Worm (Caenorhabditis elegans) whole organism, young adult: ENCODE measurements around the gene appg-1.

Source experiments
- C17E4.6 ChIP-seq: fragments of 200-800 bp; sonication (Bioruptor generic); IDR thresholded peaks from 2 replicates; pipeline ENCODE4 v1.3.6; 2022; ENCODE audit warnings: missing genetic modification reagents, missing genetic modification characterization, missing compliant biosample characterization
- D2030.7 ChIP-seq: fragments of 200-800 bp; sonication (Bioruptor generic); IDR thresholded peaks from 2 replicates; pipeline ENCODE4 v1.3.6; 2022; ENCODE audit warnings: missing genetic modification reagents, missing genetic modification characterization, missing compliant biosample characterization
- F22D6.2 ChIP-seq: sonication (generic microtip); optimal IDR thresholded peaks from 2 replicates; lab custom pipeline; 2016; ENCODE audit warnings: mild to moderate bottlenecking, missing genetic modification characterization, missing compliant biosample characterization
- F23B12.7 ChIP-seq: sonication (generic microtip); optimal IDR thresholded peaks from 2 replicates; lab custom pipeline; 2017; ENCODE audit warnings: missing genetic modification characterization, mild to moderate bottlenecking, missing compliant biosample characterization, antibody characterized with exemption, moderate library complexity; ENCODE audit not compliant: insufficient read depth
- F33H1.4 ChIP-seq: fragments of 200-800 bp; sonication (Bioruptor generic); IDR thresholded peaks from 2 replicates; pipeline ENCODE4 v1.3.6; 2022; ENCODE audit warnings: missing genetic modification reagents, missing genetic modification characterization, missing compliant biosample characterization
- F52B5.7 ChIP-seq: sonication (generic microtip); optimal IDR thresholded peaks from 2 replicates; lab custom pipeline; 2016; ENCODE audit warnings: mild to moderate bottlenecking, missing genetic modification characterization, missing compliant biosample characterization
- F57C9.4 ChIP-seq: sonication (generic microtip); optimal IDR thresholded peaks from 2 replicates; lab custom pipeline; 2017; ENCODE audit warnings: mild to moderate bottlenecking, missing genetic modification characterization, missing compliant biosample characterization
- K11D2.4 ChIP-seq: fragments of 200-800 bp; sonication (Bioruptor generic); IDR thresholded peaks from 2 replicates; pipeline ENCODE4 v1.3.6; 2022; ENCODE audit warnings: missing genetic modification reagents, missing genetic modification characterization, missing compliant biosample characterization
- T26A5.8 ChIP-seq: sonication (generic microtip); optimal IDR thresholded peaks from 2 replicates; lab custom pipeline; 2016; ENCODE audit warnings: missing genetic modification characterization, missing compliant biosample characterization
- Y67H2A.10 ChIP-seq: fragments of 200-800 bp; sonication (Bioruptor generic); conservative IDR thresholded peaks from 2 replicates; pipeline ENCODE4 v1.3.6; 2022; ENCODE audit warnings: missing genetic modification reagents, missing genetic modification characterization, missing compliant biosample characterization
- Y95B8A.8 ChIP-seq: fragments of 200-800 bp; sonication (Bioruptor generic); IDR thresholded peaks from 2 replicates; pipeline ENCODE4 v1.3.6; 2022; ENCODE audit warnings: missing genetic modification reagents, missing genetic modification characterization, missing compliant biosample characterization
- aptf-3 ChIP-seq: fragments of 200-800 bp; sonication (Bioruptor generic); IDR thresholded peaks from 2 replicates; pipeline ENCODE4 v1.3.6; 2022; ENCODE audit warnings: missing genetic modification characterization, missing compliant biosample characterization
- attf-6 ChIP-seq: fragments of 200-800 bp; sonication (Bioruptor generic); IDR thresholded peaks from 2 replicates; pipeline ENCODE4 v1.3.6; 2022; ENCODE audit warnings: missing genetic modification reagents, missing genetic modification characterization, missing compliant biosample characterization
- bed-2 ChIP-seq: fragments of 200-800 bp; sonication (Bioruptor generic); IDR thresholded peaks from 2 replicates; pipeline ENCODE4 v1.3.6; 2022; ENCODE audit warnings: missing genetic modification reagents, missing genetic modification characterization, missing compliant biosample characterization
- ceh-40 ChIP-seq: fragments of 200-800 bp; sonication (Bioruptor generic); IDR thresholded peaks from 2 replicates; pipeline ENCODE4 v1.3.6; 2022; ENCODE audit warnings: missing genetic modification characterization, missing compliant biosample characterization
- ceh-79 ChIP-seq: sonication (generic microtip); optimal IDR thresholded peaks from 2 replicates; lab custom pipeline; 2017; ENCODE audit warnings: mild to moderate bottlenecking, missing genetic modification characterization, missing compliant biosample characterization
- chd-7 ChIP-seq: sonication (generic microtip); optimal IDR thresholded peaks from 2 replicates; lab custom pipeline; 2016; ENCODE audit warnings: mild to moderate bottlenecking, missing genetic modification characterization, moderate library complexity, missing compliant biosample characterization
- egrh-3 ChIP-seq: fragments of 200-800 bp; sonication (Bioruptor generic); IDR thresholded peaks from 2 replicates; pipeline ENCODE4 v1.3.6; 2022; ENCODE audit warnings: missing genetic modification reagents, missing genetic modification characterization, missing compliant biosample characterization
- hlh-26 ChIP-seq: fragments of 200-800 bp; sonication (Bioruptor generic); conservative IDR thresholded peaks from 2 replicates; pipeline ENCODE4 v1.3.6; 2022; ENCODE audit warnings: missing genetic modification reagents, missing genetic modification characterization, missing compliant biosample characterization
- hmg-1.2 ChIP-seq: fragments of 200-800 bp; sonication (Bioruptor generic); IDR thresholded peaks from 2 replicates; pipeline ENCODE4 v1.3.6; 2022; ENCODE audit warnings: missing genetic modification reagents, missing genetic modification characterization, missing compliant biosample characterization
- hmg-20 ChIP-seq: fragments of 200-800 bp; sonication (Bioruptor generic); IDR thresholded peaks from 2 replicates; pipeline ENCODE4 v1.3.6; 2022; ENCODE audit warnings: missing genetic modification reagents, missing genetic modification characterization, missing compliant biosample characterization
- hrde-1 ChIP-seq: sonication (generic microtip); optimal IDR thresholded peaks from 2 replicates; lab custom pipeline; 2016; ENCODE audit warnings: missing genetic modification characterization, mild to moderate bottlenecking, missing compliant biosample characterization, moderate library complexity, missing genotype, missing genetic modification reagents, borderline replicate concordance
- lin-26 ChIP-seq: fragments of 200-800 bp; sonication (Bioruptor generic); IDR thresholded peaks from 2 replicates; pipeline ENCODE4 v1.3.6; 2022; ENCODE audit warnings: missing genetic modification reagents, missing genetic modification characterization, missing compliant biosample characterization
- lin-35 ChIP-seq, 3 experiments: fragments of 150-350 bp in 2 of 3; sonication (generic microtip) in 1 of 3; optimal IDR thresholded peaks; 2 replicates each; lab custom pipeline; 2014 to 2018; ENCODE audit warnings: missing biosample characterization in 3 of 3, missing genetic modification characterization in 3 of 3, missing genetic modification reagents in 3 of 3
- lin-40 ChIP-seq: sonication (generic microtip); optimal IDR thresholded peaks from 2 replicates; lab custom pipeline; 2016; ENCODE audit warnings: missing genetic modification characterization, mild to moderate bottlenecking, missing compliant biosample characterization, missing genotype, missing genetic modification reagents
- lin-54 ChIP-seq: fragments of 200-800 bp; sonication (Bioruptor generic); optimal IDR thresholded peaks from 2 replicates; lab custom pipeline; 2018; ENCODE audit warnings: mild to moderate bottlenecking, missing genetic modification characterization, missing compliant biosample characterization
- lir-1 ChIP-seq: fragments of 200-800 bp; sonication (Bioruptor generic); conservative IDR thresholded peaks from 2 replicates; pipeline ENCODE4 v1.3.6; 2022; ENCODE audit warnings: missing genetic modification reagents, missing genetic modification characterization, missing compliant biosample characterization
- lsl-1 ChIP-seq: fragments of 200-800 bp; sonication (Bioruptor generic); optimal IDR thresholded peaks from 2 replicates; lab custom pipeline; 2018; ENCODE audit warnings: mild to moderate bottlenecking, missing genetic modification characterization, moderate library complexity, missing compliant biosample characterization
- madf-3 ChIP-seq: fragments of 200-800 bp; sonication (Bioruptor generic); IDR thresholded peaks from 2 replicates; pipeline ENCODE4 v1.3.6; 2022; ENCODE audit warnings: missing genetic modification reagents, missing genetic modification characterization, missing compliant biosample characterization
- madf-8 ChIP-seq: fragments of 200-800 bp; sonication (Bioruptor generic); conservative IDR thresholded peaks from 2 replicates; pipeline ENCODE4 v1.3.6; 2022; ENCODE audit warnings: missing genetic modification reagents, missing genetic modification characterization, missing compliant biosample characterization
- nfya-1 ChIP-seq: sonication (generic microtip); optimal IDR thresholded peaks from 2 replicates; lab custom pipeline; 2017; ENCODE audit warnings: antibody characterized with exemption, missing compliant biosample characterization, missing genetic modification characterization, borderline replicate concordance; ENCODE audit not compliant: insufficient read depth
- nfya-2 ChIP-seq: fragments of 200-800 bp; sonication (Bioruptor generic); IDR thresholded peaks from 2 replicates; pipeline ENCODE4 v1.3.6; 2022; ENCODE audit warnings: missing genetic modification reagents, missing genetic modification characterization, missing compliant biosample characterization
- nfyb-1 ChIP-seq: fragments of 200-800 bp; sonication (Bioruptor generic); IDR thresholded peaks from 2 replicates; pipeline ENCODE4 v1.3.6; 2022; ENCODE audit warnings: missing genetic modification reagents, missing genetic modification characterization, missing compliant biosample characterization
- nhr-80 ChIP-seq: sonication (generic microtip); optimal IDR thresholded peaks from 2 replicates; lab custom pipeline; 2016; ENCODE audit warnings: missing genetic modification characterization, missing compliant biosample characterization
- nhr-90 ChIP-seq: sonication (generic microtip); optimal IDR thresholded peaks from 2 replicates; lab custom pipeline; 2016; ENCODE audit warnings: missing genotype, mild to moderate bottlenecking, missing genetic modification characterization, missing compliant biosample characterization
- pbrm-1 ChIP-seq: fragments of 200-800 bp; sonication (Bioruptor generic); IDR thresholded peaks from 2 replicates; pipeline ENCODE4 v1.3.6; 2022; ENCODE audit warnings: missing genetic modification reagents, missing genetic modification characterization, missing compliant biosample characterization
- rec-8 ChIP-seq, 2 experiments: sonication (generic microtip); optimal IDR thresholded peaks; 2 replicates each; lab custom pipeline; 2016; ENCODE audit warnings: mild to moderate bottlenecking in 2 of 2, missing genetic modification characterization in 2 of 2, missing genetic modification reagents in 2 of 2, missing genotype in 2 of 2, missing biosample characterization in 1 of 2, missing compliant biosample characterization in 1 of 2, moderate library complexity in 1 of 2
- snpc-3.4 ChIP-seq: sonication (generic microtip); optimal IDR thresholded peaks from 2 replicates; lab custom pipeline; 2017; ENCODE audit warnings: missing genetic modification characterization, mild to moderate bottlenecking, missing compliant biosample characterization, antibody characterized with exemption, moderate library complexity, missing genotype, missing genetic modification reagents
- tlf-1 ChIP-seq: fragments of 200-800 bp; sonication (Bioruptor generic); optimal IDR thresholded peaks from 2 replicates; lab custom pipeline; 2018; ENCODE audit warnings: mild to moderate bottlenecking, missing genetic modification characterization, missing compliant biosample characterization
- xnd-1 ChIP-seq: sonication (generic microtip); optimal IDR thresholded peaks from 2 replicates; lab custom pipeline; 2016; ENCODE audit warnings: missing genotype, missing genetic modification reagents, missing genetic modification characterization, missing compliant biosample characterization
- zfh-2 ChIP-seq: fragments of 200-800 bp; sonication (Bioruptor generic); conservative IDR thresholded peaks from 2 replicates; pipeline ENCODE4 v1.3.6; 2022; ENCODE audit warnings: missing genetic modification reagents, missing genetic modification characterization, missing compliant biosample characterization
- zim-3 ChIP-seq: sonication (generic microtip); optimal IDR thresholded peaks from 2 replicates; lab custom pipeline; 2017; ENCODE audit warnings: mild to moderate bottlenecking, missing genetic modification characterization, moderate library complexity, missing compliant biosample characterization
- ztf-26 ChIP-seq: sonication (generic microtip); optimal IDR thresholded peaks from 2 replicates; lab custom pipeline; 2017; ENCODE audit warnings: missing genetic modification characterization, missing compliant biosample characterization

The appg-1 gene

DNA sequence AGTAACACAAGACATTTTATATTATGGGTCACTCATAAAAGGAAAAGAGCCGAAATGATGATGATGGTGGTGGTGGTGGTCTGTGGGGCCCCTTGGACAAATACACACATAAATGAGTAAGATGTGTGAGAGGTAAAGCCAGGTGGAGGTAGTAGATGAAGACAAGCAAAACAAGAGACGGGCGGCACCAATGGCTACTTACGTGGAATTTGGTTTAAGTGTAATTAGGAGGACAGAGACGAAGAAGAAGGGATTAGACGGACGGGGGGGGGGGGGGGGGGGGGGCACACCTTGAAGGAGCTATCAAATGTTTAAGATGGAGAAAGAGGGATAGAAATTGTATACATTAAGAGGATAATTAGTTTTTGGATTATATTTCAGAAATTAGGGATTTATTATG is 48.9 kb downstream of the appg-1 start:
- no peak for TF ChIP-seq rec-8 (tag; optimal IDR thresholded peaks at IDR 0.05; lab: Kevin White, UChicago)
- TF ChIP-seq F52B5.7 = no peak
- no peak for TF ChIP-seq pbrm-1 (GFP tag; lab: Robert Waterston, UW)
- no peak for TF ChIP-seq attf-6 (GFP tag; lab: Robert Waterston, UW)
- TF ChIP-seq lin-40 = no peak
- no peak for TF ChIP-seq F23B12.7
- TF ChIP-seq, all 124 proteins: peak for 0

DNA sequence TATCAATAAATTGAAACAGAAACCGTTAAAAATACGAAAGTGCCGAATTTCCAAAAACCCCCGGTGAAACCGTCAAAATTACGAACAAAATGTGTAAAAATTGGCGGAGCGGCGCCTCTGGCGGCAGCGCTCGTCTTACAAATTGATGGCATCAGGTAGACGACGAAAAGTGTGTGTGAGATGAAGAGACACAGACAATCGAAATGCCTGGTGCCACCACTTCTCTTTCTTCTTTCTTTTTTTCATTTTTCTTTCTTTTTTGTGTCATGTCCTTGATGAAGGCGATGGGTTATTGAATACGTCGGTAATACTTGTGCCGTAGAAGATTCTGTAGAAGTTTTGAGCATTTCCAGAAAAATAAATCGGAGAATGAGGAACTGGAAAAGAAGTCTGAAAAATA is 52.1 kb downstream of the appg-1 start:
- no peak for TF ChIP-seq xnd-1
- peak; percentile 62 for TF ChIP-seq hmg-1.2 (GFP tag; lab: Robert Waterston, UW)

DNA sequence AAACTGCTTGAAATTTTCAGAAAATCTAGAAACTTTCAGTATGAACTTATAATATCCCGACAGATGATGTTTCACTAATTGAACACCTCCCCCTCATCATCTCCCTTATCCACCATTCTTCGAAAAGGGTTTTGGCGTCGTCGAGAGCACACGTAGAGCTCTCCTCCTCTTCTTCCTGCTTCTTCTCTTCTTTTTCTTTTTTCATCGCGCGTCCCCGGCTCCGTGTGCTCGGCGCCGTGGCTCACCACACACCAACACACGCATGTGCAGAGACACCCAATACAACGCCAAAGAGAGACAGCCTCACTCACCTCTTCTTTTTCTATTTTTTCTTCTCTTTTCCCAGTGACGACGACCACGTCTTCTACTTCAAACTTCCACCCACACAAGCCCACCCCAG is 53.7 kb downstream of the appg-1 start:
- TF ChIP-seq F57C9.4 (no peak), egrh-3 (GFP tag; lab: Robert Waterston, UW) (0 out of 2 replicates have a peak, but pooled peaks have one; percentile 30), zfh-2 (GFP tag; lab: Robert Waterston, UW) (peak; percentile 53; the same call in 1 of the 2 replicates)

DNA sequence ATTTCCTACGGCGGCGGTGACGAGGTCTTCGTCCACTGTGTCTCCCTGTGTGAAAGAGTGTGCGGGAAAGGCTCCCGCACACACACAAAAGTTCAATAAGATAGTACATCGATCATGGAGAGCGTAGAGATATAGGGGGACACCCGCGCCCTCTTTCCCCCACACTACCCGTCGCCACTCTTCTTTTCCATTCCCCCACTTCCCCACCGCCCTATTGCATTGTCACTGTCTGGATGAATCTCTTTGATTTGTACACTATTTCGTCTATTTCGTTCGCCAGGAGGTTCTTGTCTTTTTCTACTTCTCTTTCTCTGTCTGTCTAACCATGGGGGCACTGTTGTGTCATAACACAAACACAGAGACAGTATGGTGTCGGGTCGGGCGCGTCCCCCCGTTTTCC is 56.4 kb downstream of the appg-1 start:
- TF ChIP-seq zim-3 (tag; lab: Kevin White, UChicago) (no peak), hlh-26 (GFP tag; lab: Robert Waterston, UW) (no peak), Y67H2A.10 (no peak), chd-7 (tag; lab: Kevin White, UChicago) (peak; percentile 51), F57C9.4 (no peak), ceh-79 (tag; lab: Kevin White, UChicago) (no peak), tlf-1 (GFP tag; lab: Kevin White, UChicago) (no peak), F33H1.4 (GFP tag; lab: Robert Waterston, UW) (no peak), K11D2.4 (GFP tag; lab: Robert Waterston, UW) (peak; percentile 41; the same call in 1 of the 2 replicates), F52B5.7 (no peak), nhr-90 (tag; lab: Kevin White, UChicago) (no peak), nfya-1 (tag; lab: Kevin White, UChicago) (no peak), attf-6 (GFP tag; lab: Robert Waterston, UW) (no peak), hmg-20 (GFP tag; lab: Robert Waterston, UW) (no peak), F22D6.2 (tag; lab: Kevin White, UChicago) (no peak), lin-26 (GFP tag; lab: Robert Waterston, UW) (no peak), nfyb-1 (GFP tag; lab: Robert Waterston, UW) (no peak), ceh-40 (GFP tag; lab: Robert Waterston, UW) (no peak), C17E4.6 (GFP tag; lab: Robert Waterston, UW) (no peak), nhr-80 (tag; lab: Kevin White, UChicago) (peak; percentile 70), T26A5.8 (tag; lab: Kevin White, UChicago) (no peak), nfya-2 (GFP tag; lab: Robert Waterston, UW) (no peak), madf-8 (GFP tag; lab: Robert Waterston, UW) (no peak), lin-35 (GFP tag; optimal IDR thresholded peaks at IDR 0.05; lab: Kevin White, UChicago) (no peak), bed-2 (GFP tag; lab: Robert Waterston, UW) (no peak), rec-8 (tag; optimal IDR thresholded peaks at IDR 0.05; lab: Kevin White, UChicago) (no peak), ztf-26 (tag; lab: Kevin White, UChicago) (peak; percentile 1), hrde-1 (tag; lab: Kevin White, UChicago) (no peak), lin-54 (GFP tag; lab: Kevin White, UChicago) (peak; percentile 20), lsl-1 (GFP tag; lab: Kevin White, UChicago) (no peak), Y95B8A.8 (GFP tag; lab: Robert Waterston, UW) (no peak), snpc-3.4 (tag; lab: Kevin White, UChicago) (no peak), lin-40 (peak; percentile 30), D2030.7 (GFP tag; lab: Robert Waterston, UW) (no peak), aptf-3 (GFP tag; lab: Robert Waterston, UW) (no peak), lir-1 (GFP tag; lab: Robert Waterston, UW) (no peak), madf-3 (GFP tag; lab: Robert Waterston, UW) (no peak)
